Fruit fly (Drosophila melanogaster) whole organism, embryonic: ENCODE results near the gene Ada1-2.

ENCODE experiments used
- ATbp ChIP-seq: fragments of 200-800 bp; sonication (Bioruptor generic); optimal IDR thresholded peaks from 2 replicates; lab custom pipeline; 2017; ENCODE audit warnings: missing biosample characterization, mild to moderate bottlenecking, missing genetic modification characterization, missing genetic modification reagents
- Asciz ChIP-seq: fragments of 200-800 bp; sonication (Bioruptor generic); optimal IDR thresholded peaks from 2 replicates; lab custom pipeline; 2017; ENCODE audit warnings: missing biosample characterization, mild to moderate bottlenecking, missing genetic modification characterization, missing genetic modification reagents
- Atf-2 ChIP-seq: fragments of 200-800 bp; sonication (Bioruptor generic); optimal IDR thresholded peaks from 2 replicates; lab custom pipeline; 2016; ENCODE audit warnings: missing biosample characterization, missing genetic modification characterization
- CG10267 ChIP-seq: fragments of 200-800 bp; sonication (Bioruptor generic); optimal IDR thresholded peaks from 2 replicates; lab custom pipeline; 2018; ENCODE audit warnings: missing biosample characterization, mild to moderate bottlenecking, missing genetic modification characterization, moderate library complexity
- CG11456 ChIP-seq: fragments of 200-800 bp; sonication (Bioruptor generic); IDR thresholded peaks from 3 replicates; pipeline ENCODE4 v1.3.6; 2022; ENCODE audit warnings: missing biosample characterization, missing genetic modification characterization
- CG11504 ChIP-seq: fragments of 200-800 bp; sonication (Bioruptor generic); optimal IDR thresholded peaks from 3 replicates; lab custom pipeline; 2019; ENCODE audit warnings: missing biosample characterization, mild to moderate bottlenecking, missing genetic modification characterization, moderate library complexity
- CG12659 ChIP-seq: fragments of 200-800 bp; sonication (Bioruptor generic); optimal IDR thresholded peaks from 3 replicates; lab custom pipeline; 2017; ENCODE audit warnings: mild to moderate bottlenecking, missing biosample characterization, missing genetic modification reagents, missing genetic modification characterization
- CG12942 ChIP-seq: fragments of 200-800 bp; sonication (Bioruptor generic); optimal IDR thresholded peaks from 3 replicates; lab custom pipeline; 2016; ENCODE audit warnings: missing biosample characterization, missing genetic modification characterization
- CG14014 ChIP-seq: fragments of 200-800 bp; sonication (Bioruptor generic); IDR thresholded peaks from 2 replicates; pipeline ENCODE4 v1.3.6; 2022; ENCODE audit warnings: missing biosample characterization, missing genetic modification characterization
- CG16813 ChIP-seq: fragments of 200-800 bp; sonication (Bioruptor generic); IDR thresholded peaks from 3 replicates; pipeline ENCODE4 v1.3.6; 2022; ENCODE audit warnings: missing biosample characterization, missing genetic modification characterization; ENCODE audit not compliant: partially characterized antibody
- CG17186 ChIP-seq: fragments of 200-800 bp; sonication (Bioruptor generic); optimal IDR thresholded peaks from 3 replicates; lab custom pipeline; 2017; ENCODE audit warnings: missing biosample characterization, missing genetic modification reagents, missing genetic modification characterization
- CG1792 ChIP-seq: fragments of 200-800 bp; sonication (Bioruptor generic); optimal IDR thresholded peaks from 2 replicates; lab custom pipeline; 2016; ENCODE audit warnings: missing biosample characterization, missing genetic modification characterization
- CG34422 ChIP-seq: fragments of 200-800 bp; sonication (Bioruptor generic); IDR thresholded peaks from 3 replicates; pipeline ENCODE4 v1.3.6; 2022; ENCODE audit warnings: missing biosample characterization, missing genetic modification characterization
- CG4360 ChIP-seq: fragments of 200-800 bp; sonication (Bioruptor generic); IDR thresholded peaks from 2 replicates; pipeline ENCODE4 v1.3.6; 2022; ENCODE audit warnings: missing biosample characterization, missing genetic modification characterization
- CG5180 ChIP-seq: fragments of 200-800 bp; sonication (Bioruptor generic); optimal IDR thresholded peaks from 3 replicates; lab custom pipeline; 2017; ENCODE audit warnings: missing biosample characterization, missing genetic modification characterization, mild to moderate bottlenecking, moderate library complexity, missing genetic modification reagents
- CG5245 ChIP-seq: fragments of 200-800 bp; sonication (Bioruptor generic); optimal IDR thresholded peaks from 3 replicates; lab custom pipeline; 2016; ENCODE audit warnings: missing biosample characterization, missing genetic modification characterization
- CG9437 ChIP-seq: fragments of 200-800 bp; sonication (Bioruptor generic); optimal IDR thresholded peaks from 2 replicates; lab custom pipeline; 2018; ENCODE audit warnings: missing biosample characterization, mild to moderate bottlenecking, missing genetic modification characterization
- E2f1 ChIP-seq: fragments of 200-800 bp; sonication (Bioruptor generic); IDR thresholded peaks from 2 replicates; pipeline ENCODE4 v1.3.6; 2022; ENCODE audit warnings: missing biosample characterization, missing genetic modification characterization
- Gug ChIP-seq: fragments of 200-800 bp; sonication (Bioruptor generic); IDR thresholded peaks from 4 replicates; pipeline ENCODE4 v1.3.6; 2022; ENCODE audit warnings: missing biosample characterization, missing genetic modification characterization
- Hr3 ChIP-seq: fragments of 200-800 bp; sonication (Bioruptor generic); optimal IDR thresholded peaks from 3 replicates; lab custom pipeline; 2016; ENCODE audit warnings: missing biosample characterization, missing genetic modification characterization
- NfI ChIP-seq: fragments of 200-800 bp; sonication (Bioruptor generic); optimal IDR thresholded peaks from 3 replicates; lab custom pipeline; 2018; ENCODE audit warnings: missing biosample characterization, mild to moderate bottlenecking, missing genetic modification characterization, moderate library complexity
- Ssrp ChIP-seq: fragments of 200-800 bp; sonication (Bioruptor generic); optimal IDR thresholded peaks from 2 replicates; lab custom pipeline; 2018; ENCODE audit warnings: missing biosample characterization, mild to moderate bottlenecking, missing genetic modification characterization, moderate library complexity
- Trl ChIP-seq, 3 experiments: fragments of >200 bp in 2 of 3; fragments of 200-800 bp in 1 of 3; sonication (Bioruptor generic) in 1 of 3; optimal IDR thresholded peaks; 2 replicates in 1 of 3; 3 replicates in 2 of 3; lab custom pipeline; 2016 to 2017; ENCODE audit warnings: missing biosample characterization in 1 of 3, missing genetic modification characterization in 1 of 3
- Usf ChIP-seq: fragments of 200-800 bp; sonication (Bioruptor generic); optimal IDR thresholded peaks from 2 replicates; lab custom pipeline; 2017; ENCODE audit warnings: missing genotype, missing biosample characterization, missing genetic modification characterization
- Xrp1 ChIP-seq: fragments of 200-800 bp; sonication (Bioruptor generic); IDR thresholded peaks from 2 replicates; pipeline ENCODE4 v1.3.6; 2022; ENCODE audit warnings: missing biosample characterization, missing genetic modification characterization
- ac ChIP-seq: fragments of 200-800 bp; sonication (Bioruptor generic); optimal IDR thresholded peaks from 3 replicates; lab custom pipeline; 2017; ENCODE audit warnings: missing biosample characterization, mild to moderate bottlenecking, missing genetic modification characterization
- cg ChIP-seq: fragments of 200-800 bp; sonication (Bioruptor generic); optimal IDR thresholded peaks from 3 replicates; lab custom pipeline; 2019; ENCODE audit warnings: missing biosample characterization, mild to moderate bottlenecking, missing genetic modification characterization, moderate library complexity
- cwo ChIP-seq: fragments of 200-800 bp; sonication (Bioruptor generic); optimal IDR thresholded peaks from 3 replicates; lab custom pipeline; 2017; ENCODE audit warnings: missing biosample characterization, missing genetic modification characterization, mild to moderate bottlenecking, moderate library complexity, missing genetic modification reagents
- ftz-f1 ChIP-seq: fragments of 200-800 bp; sonication (Bioruptor generic); optimal IDR thresholded peaks from 2 replicates; lab custom pipeline; 2016; ENCODE audit warnings: missing biosample characterization, missing genetic modification characterization
- gce ChIP-seq: fragments of 200-800 bp; sonication (Bioruptor generic); IDR thresholded peaks from 3 replicates; pipeline ENCODE4 v1.3.6; 2022; ENCODE audit warnings: missing biosample characterization, missing genetic modification characterization
- gsb ChIP-seq: fragments of 200-800 bp; sonication (Bioruptor generic); IDR thresholded peaks from 2 replicates; pipeline ENCODE4 v1.3.6; 2022; ENCODE audit warnings: missing biosample characterization, missing genetic modification characterization
- gsb-n ChIP-seq: fragments of 200-800 bp; sonication (Bioruptor generic); optimal IDR thresholded peaks from 3 replicates; lab custom pipeline; 2018; ENCODE audit warnings: missing biosample characterization, mild to moderate bottlenecking, missing genetic modification characterization
- hbn ChIP-seq: fragments of 200-800 bp; sonication (Bioruptor generic); IDR thresholded peaks from 2 replicates; pipeline ENCODE4 v1.3.6; 2022; ENCODE audit warnings: missing biosample characterization, missing genetic modification characterization; ENCODE audit not compliant: partially characterized antibody
- ken ChIP-seq: fragments of 200-800 bp; sonication (Bioruptor generic); IDR thresholded peaks from 3 replicates; pipeline ENCODE4 v1.3.6; 2022; ENCODE audit warnings: missing biosample characterization, missing genetic modification characterization
- p53 ChIP-seq: fragments of 200-800 bp; sonication (Bioruptor generic); optimal IDR thresholded peaks from 2 replicates; lab custom pipeline; 2016; ENCODE audit warnings: missing biosample characterization, missing genetic modification characterization
- pan ChIP-seq, 4 experiments: fragments of >200 bp in 3 of 4; fragments of 200-800 bp in 1 of 4; sonication (Bioruptor generic) in 1 of 4; optimal IDR thresholded peaks in 3 of 4; IDR thresholded peaks in 1 of 4; 2 replicates each; pipeline versions ENCODE4 v1.3.6 to Lab custom; 2017 to 2022; ENCODE audit warnings: missing biosample characterization in 2 of 4, missing genetic modification characterization in 2 of 4, mixed read lengths in 1 of 4
- phol ChIP-seq: fragments of 200-800 bp; sonication (Bioruptor generic); optimal IDR thresholded peaks from 3 replicates; lab custom pipeline; 2018; ENCODE audit warnings: missing biosample characterization, mild to moderate bottlenecking, missing genetic modification characterization, moderate library complexity
- rib ChIP-seq: fragments of 200-800 bp; sonication (Bioruptor generic); IDR thresholded peaks from 2 replicates; pipeline ENCODE4 v1.3.6; 2022; ENCODE audit warnings: missing biosample characterization, missing genetic modification characterization
- sc ChIP-seq, 3 experiments: fragments of >200 bp in 2 of 3; fragments of 200-800 bp in 1 of 3; sonication (Bioruptor generic) in 1 of 3; optimal IDR thresholded peaks; 2 replicates in 2 of 3; 3 replicates in 1 of 3; lab custom pipeline; 2017; ENCODE audit warnings: mild to moderate bottlenecking in 1 of 3, missing biosample characterization in 1 of 3, missing genetic modification characterization in 1 of 3, missing genetic modification reagents in 1 of 3
- seq ChIP-seq: fragments of 200-800 bp; sonication (Bioruptor generic); IDR thresholded peaks from 2 replicates; pipeline ENCODE4 v1.3.6; 2022; ENCODE audit warnings: missing biosample characterization, missing genetic modification characterization
- so ChIP-seq: fragments of 200-800 bp; sonication (Bioruptor generic); IDR thresholded peaks from 3 replicates; pipeline ENCODE4 v1.3.6; 2022; ENCODE audit warnings: missing biosample characterization, missing genetic modification characterization
- tap ChIP-seq: fragments of 200-800 bp; optimal IDR thresholded peaks from 3 replicates; lab custom pipeline; 2019; ENCODE audit warnings: missing biosample characterization, mild to moderate bottlenecking, missing genetic modification characterization, moderate library complexity
- toy ChIP-seq: fragments of 200-800 bp; sonication (Bioruptor generic); IDR thresholded peaks from 2 replicates; pipeline ENCODE4 v1.3.6; 2022; ENCODE audit warnings: missing biosample characterization, missing genetic modification characterization
- trem ChIP-seq: fragments of 200-800 bp; optimal IDR thresholded peaks from 3 replicates; lab custom pipeline; 2019; ENCODE audit warnings: missing biosample characterization, mild to moderate bottlenecking, missing genetic modification characterization, moderate library complexity
- twi ChIP-seq: fragments of 200-800 bp; optimal IDR thresholded peaks from 2 replicates; lab custom pipeline; 2019; ENCODE audit warnings: missing biosample characterization, mild to moderate bottlenecking, missing genetic modification characterization, moderate library complexity
- wek ChIP-seq: fragments of 200-800 bp; sonication (Bioruptor generic); optimal IDR thresholded peaks from 3 replicates; lab custom pipeline; 2018; ENCODE audit warnings: missing biosample characterization, mild to moderate bottlenecking, missing genetic modification characterization, moderate library complexity
- yki ChIP-seq: fragments of >200 bp; optimal IDR thresholded peaks from 3 replicates; lab custom pipeline; 2018
- z ChIP-seq: fragments of 200-800 bp; sonication (Bioruptor generic); IDR thresholded peaks from 3 replicates; pipeline ENCODE4 v1.3.6; 2022; ENCODE audit warnings: missing biosample characterization, missing genetic modification characterization

The Ada1-2 gene

dm6 chr2L:11970853-11971397 lies 21.8 kb upstream of the Ada1-2 start (continued):
- TF ChIP-seq pan (optimal IDR thresholded peaks at IDR 0.05; lab: Kevin White, UChicago), result no peak
- peak in 1 of 2 experiments; percentile 28 for TF ChIP-seq pan (GFP tag; optimal IDR thresholded peaks at IDR 0.05 in 1 of 2, IDR thresholded peaks at IDR 0.05 in 1 of 2)
- TF ChIP-seq CG34422 (GFP tag; lab: Robert Waterston, UW), result peak; percentile 44; the same call in 1 of the 3 replicates
- TF ChIP-seq rib (GFP tag; lab: Robert Waterston, UW), result 0 out of 2 replicates have a peak, but pooled peaks have one; percentile 44
- no peak for TF ChIP-seq gsb (GFP tag; lab: Robert Waterston, UW)
- 0 out of 3 replicates have a peak, but pooled peaks have one; percentile 51 for TF ChIP-seq CG11456 (GFP tag; lab: Robert Waterston, UW)
- no peak for TF ChIP-seq z (GFP tag; lab: Robert Waterston, UW)
- no peak for TF ChIP-seq CG5245
- TF ChIP-seq ac (GFP tag; lab: Kevin White, UChicago), result peak; percentile 36
- no peak for TF ChIP-seq Ssrp (tag; lab: Kevin White, UChicago)
- no peak for TF ChIP-seq CG1792 (GFP tag; lab: Kevin White, UChicago)
- peak; percentile 40 for TF ChIP-seq CG12659 (GFP tag; lab: Kevin White, UChicago)
- TF ChIP-seq CG4360 (GFP tag; lab: Robert Waterston, UW), result peak; percentile 42
- no peak for TF ChIP-seq tap (tag; lab: Kevin White, UChicago)
- TF ChIP-seq CG17186, result no peak
- peak; percentile 21 for TF ChIP-seq gsb-n (tag; lab: Kevin White, UChicago)
- TF ChIP-seq ken (GFP tag; lab: Robert Waterston, UW), result 0 out of 3 replicates have a peak, but pooled peaks have one; percentile 11
- no peak for TF ChIP-seq Usf (GFP tag; lab: Kevin White, UChicago)
- 0 out of 4 replicates have a peak, but pooled peaks have one; percentile 7 for TF ChIP-seq Gug
- no peak for TF ChIP-seq Asciz (GFP tag; lab: Kevin White, UChicago)
- peak; percentile 38; the same call in 1 of the 2 replicates for TF ChIP-seq seq (GFP tag; lab: Robert Waterston, UW)
- TF ChIP-seq CG10267 (tag; lab: Kevin White, UChicago), result no peak
- TF ChIP-seq CG9437 (GFP tag; lab: Kevin White, UChicago), result no peak
- no peak for TF ChIP-seq hbn (GFP tag; lab: Robert Waterston, UW)
- TF ChIP-seq Atf-2 (GFP tag; lab: Kevin White, UChicago), result no peak
- peak; percentile 39; the same call in 1 of the 2 replicates for TF ChIP-seq CG14014 (GFP tag; lab: Robert Waterston, UW)
- TF ChIP-seq NfI (GFP tag; lab: Kevin White, UChicago), result no peak
- TF ChIP-seq ATbp (GFP tag; lab: Kevin White, UChicago), result no peak
- TF ChIP-seq p53 (GFP tag; lab: Kevin White, UChicago), result no peak
- TF ChIP-seq Xrp1 (GFP tag; lab: Robert Waterston, UW), result no peak
- no peak for TF ChIP-seq wek (GFP tag; lab: Kevin White, UChicago)
- TF ChIP-seq E2f1, result no peak; the same call in 1 of the 2 replicates
- peak; percentile 97 for TF ChIP-seq CG5180 (GFP tag; lab: Kevin White, UChicago)
- TF ChIP-seq cwo (GFP tag; lab: Kevin White, UChicago), result peak; percentile 30
- no peak for TF ChIP-seq trem
- no peak for TF ChIP-seq twi (tag; lab: Kevin White, UChicago)
- TF ChIP-seq ftz-f1 (GFP tag; lab: Kevin White, UChicago), result peak; percentile 58
- TF ChIP-seq so (GFP tag; lab: Robert Waterston, UW), result no peak
- TF ChIP-seq gce (GFP tag; lab: Robert Waterston, UW), result no peak
- peak; percentile 88 to 94 for TF ChIP-seq Trl (optimal IDR thresholded peaks at IDR 0.05; lab: Kevin White, UChicago)
- peak; percentile 55 for TF ChIP-seq Trl (GFP tag; optimal IDR thresholded peaks at IDR 0.05; lab: Kevin White, UChicago)
- TF ChIP-seq Hr3 (GFP tag; lab: Kevin White, UChicago), result no peak
- TF ChIP-seq toy (GFP tag; lab: Robert Waterston, UW), result no peak
- peak; percentile 16 for TF ChIP-seq CG11504 (tag; lab: Kevin White, UChicago)
- no peak for TF ChIP-seq phol (tag; lab: Kevin White, UChicago)
- no peak for TF ChIP-seq sc (optimal IDR thresholded peaks at IDR 0.05; lab: Kevin White, UChicago)
- peak; percentile 19 for TF ChIP-seq sc (GFP tag; optimal IDR thresholded peaks at IDR 0.05; lab: Kevin White, UChicago)
- TF ChIP-seq CG16813, result peak; percentile 27; the same call in 1 of the 3 replicates
- peak; percentile 49 for TF ChIP-seq yki (lab: Kevin White, UChicago)
- peak; percentile 8 for TF ChIP-seq cg
- TF ChIP-seq CG12942 (GFP tag; lab: Kevin White, UChicago), result no peak
